Worm (Caenorhabditis elegans) whole organism, early embryonic: ENCODE data around the gene col-101.

Experiments
- aly-1 ChIP-seq: sonication (generic microtip); optimal IDR thresholded peaks from 2 replicates; lab custom pipeline; 2016; ENCODE audit warnings: missing genetic modification characterization, missing compliant biosample characterization
- ama-1 ChIP-seq: fragments of 150-350 bp; optimal IDR thresholded peaks from 2 replicates; lab custom pipeline; 2014
- hmg-4 ChIP-seq: fragments of 200-800 bp; sonication (Bioruptor generic); optimal IDR thresholded peaks from 2 replicates; lab custom pipeline; 2018; ENCODE audit warnings: mild to moderate bottlenecking, missing genetic modification characterization, missing compliant biosample characterization
- hnd-1 ChIP-seq: sonication (generic microtip); optimal IDR thresholded peaks from 2 replicates; lab custom pipeline; 2016; ENCODE audit warnings: missing genetic modification characterization, missing compliant biosample characterization
- tbx-11 ChIP-seq: fragments of 200-800 bp; sonication (Bioruptor generic); IDR thresholded peaks from 2 replicates; pipeline ENCODE4 v1.3.6; 2022; ENCODE audit warnings: missing genetic modification characterization, missing compliant biosample characterization
- tra-4 ChIP-seq: sonication (generic microtip); optimal IDR thresholded peaks from 2 replicates; lab custom pipeline; 2017; ENCODE audit warnings: missing genetic modification characterization, missing compliant biosample characterization

- no peak for TF ChIP-seq hmg-4 (GFP tag; lab: Kevin White, UChicago)
- TF ChIP-seq hnd-1 (tag; lab: Kevin White, UChicago) = no peak
- no peak for TF ChIP-seq aly-1 (tag; lab: Kevin White, UChicago)
- TF ChIP-seq ama-1 = no peak
- TF ChIP-seq tra-4 (tag; lab: Kevin White, UChicago) = no peak
- TF ChIP-seq tbx-11 (GFP tag; lab: Robert Waterston, UW) = no peak
Measured at ce11 chrIV:278284-278683, 48.5 kb downstream of the col-101 start.
